Comparison of ENCODE assay signal across 6 fruit fly cellular contexts in genomic region chr2L:9210864-9211701, dm6.
TF ChIP-seq lines count a peak whose summit lies in the region.

No protein-coding gene starts in this region.

- no peak for TF ChIP-seq CTCF in whole organism, embryonic (GFP tag; optimal IDR thresholded peaks at IDR 0.05; lab: Kevin White, UChicago)

TF ChIP-seq in whole organism, 6 proteins besides CTCF, POLR2A, EP300 and RAD21:
- TF ChIP-seq EcR (GFP tag; optimal IDR thresholded peaks at IDR 0.05; lab: Kevin White, UChicago), result peak; percentile 78 to 97
- TF ChIP-seq CG8478 (optimal IDR thresholded peaks at IDR 0.05; lab: Kevin White, UChicago), result no peak
- TF ChIP-seq Dll (optimal IDR thresholded peaks at IDR 0.05; lab: Kevin White, UChicago), result no peak
- TF ChIP-seq usp (GFP tag; optimal IDR thresholded peaks at IDR 0.05; lab: Kevin White, UChicago), result no peak

TF ChIP-seq in whole organism, adult, 20 proteins besides CTCF, POLR2A, EP300 and RAD21 (continues in another document):
- TF ChIP-seq CG5204 (GFP tag; optimal IDR thresholded peaks at IDR 0.05; lab: Kevin White, UChicago), result no peak
- peak; percentile 8 for TF ChIP-seq CG12768 (GFP tag; optimal IDR thresholded peaks at IDR 0.05; lab: Kevin White, UChicago)
- no peak for TF ChIP-seq cic (GFP tag; optimal IDR thresholded peaks at IDR 0.05; lab: Kevin White, UChicago)
- no peak for TF ChIP-seq Mnt (GFP tag; optimal IDR thresholded peaks at IDR 0.05; lab: Kevin White, UChicago)
- no peak for TF ChIP-seq CG1620 (GFP tag; optimal IDR thresholded peaks at IDR 0.05; lab: Kevin White, UChicago)
- peak; percentile 19 for TF ChIP-seq CG33017 (tag; optimal IDR thresholded peaks at IDR 0.05; lab: Kevin White, UChicago)
- no peak for TF ChIP-seq Hr96 (GFP tag; optimal IDR thresholded peaks at IDR 0.05; lab: Kevin White, UChicago)
- TF ChIP-seq ovo (GFP tag; optimal IDR thresholded peaks at IDR 0.05; lab: Kevin White, UChicago), result no peak
- peak; percentile 35 for TF ChIP-seq CG7045 (GFP tag; optimal IDR thresholded peaks at IDR 0.05; lab: Kevin White, UChicago)
- peak; percentile 24 for TF ChIP-seq bab1 (GFP tag; optimal IDR thresholded peaks at IDR 0.05; lab: Kevin White, UChicago)
- TF ChIP-seq toe (GFP tag; optimal IDR thresholded peaks at IDR 0.05; lab: Kevin White, UChicago), result no peak
- no peak for TF ChIP-seq kay (GFP tag; lab: Kevin White, UChicago; ENCODE audit: borderline replicate concordance)
- TF ChIP-seq CG7101 (tag; optimal IDR thresholded peaks at IDR 0.05; lab: Kevin White, UChicago), result peak; percentile 1
- TF ChIP-seq Clk (GFP tag; optimal IDR thresholded peaks at IDR 0.05; lab: Kevin White, UChicago), result no peak
- TF ChIP-seq tj (GFP tag; optimal IDR thresholded peaks at IDR 0.05; lab: Kevin White, UChicago), result no peak
- no peak for TF ChIP-seq cnc (optimal IDR thresholded peaks at IDR 0.05; lab: Kevin White, UChicago)
- TF ChIP-seq pad (GFP tag; optimal IDR thresholded peaks at IDR 0.05; lab: Kevin White, UChicago), result no peak
- TF ChIP-seq CG14711 (tag; optimal IDR thresholded peaks at IDR 0.05; lab: Kevin White, UChicago), result peak; percentile 2

TF ChIP-seq in whole organism, embryonic, 481 proteins besides CTCF, POLR2A, EP300 and RAD21 (continues in another document):
- TF ChIP-seq CG10267 (tag; optimal IDR thresholded peaks at IDR 0.05; lab: Kevin White, UChicago), result peak; percentile 35
- TF ChIP-seq lbe (GFP tag; optimal IDR thresholded peaks at IDR 0.05; lab: Kevin White, UChicago), result peak; percentile 94
- TF ChIP-seq Sox100B (GFP tag; optimal IDR thresholded peaks at IDR 0.05; lab: Kevin White, UChicago), result peak; percentile 64
- no peak for TF ChIP-seq HLH4C (GFP tag; IDR thresholded peaks at IDR 0.05; lab: Robert Waterston, UW; ENCODE audit: partially characterized antibody)
- no peak for TF ChIP-seq Atf-2 (GFP tag; optimal IDR thresholded peaks at IDR 0.05; lab: Kevin White, UChicago)
- TF ChIP-seq dimm (GFP tag; IDR thresholded peaks at IDR 0.05; lab: Robert Waterston, UW), result no peak
- TF ChIP-seq gt (GFP tag; IDR thresholded peaks at IDR 0.05; lab: Robert Waterston, UW), result no peak
- TF ChIP-seq CG11247 (GFP tag; IDR thresholded peaks at IDR 0.05; lab: Robert Waterston, UW), result peak; percentile 32; the same call in 1 of the 2 replicates
- peak; percentile 63 for TF ChIP-seq CG12391 (tag; optimal IDR thresholded peaks at IDR 0.05; lab: Kevin White, UChicago)
- no peak for TF ChIP-seq Camta (GFP tag; optimal IDR thresholded peaks at IDR 0.05; lab: Kevin White, UChicago)
- TF ChIP-seq Hmr (GFP tag; optimal IDR thresholded peaks at IDR 0.05; lab: Kevin White, UChicago), result peak; percentile 77
- TF ChIP-seq CG8388 (GFP tag; optimal IDR thresholded peaks at IDR 0.05; lab: Kevin White, UChicago), result peak; percentile 67
- no peak for TF ChIP-seq HmgD (GFP tag; optimal IDR thresholded peaks at IDR 0.05; lab: Kevin White, UChicago)
- no peak for TF ChIP-seq Awh (GFP tag; IDR thresholded peaks at IDR 0.05; lab: Robert Waterston, UW)
- TF ChIP-seq Taf1 (GFP tag; IDR thresholded peaks at IDR 0.05; lab: Robert Waterston, UW), result no peak
- TF ChIP-seq CG30431 (GFP tag; optimal IDR thresholded peaks at IDR 0.05; lab: Kevin White, UChicago), result peak; percentile 43
- no peak for TF ChIP-seq CG31365 (tag; optimal IDR thresholded peaks at IDR 0.05; lab: Kevin White, UChicago)
- peak; percentile 68 for TF ChIP-seq CG18262 (tag; optimal IDR thresholded peaks at IDR 0.05; lab: Kevin White, UChicago)

TF ChIP-seq in whole organism, prepupa, 60 proteins besides CTCF, POLR2A, EP300 and RAD21 (continues in another document):
- peak; percentile 98 for TF ChIP-seq topi (GFP tag; optimal IDR thresholded peaks at IDR 0.05; lab: Kevin White, UChicago)
- TF ChIP-seq CG34406 (GFP tag; optimal IDR thresholded peaks at IDR 0.05; lab: Kevin White, UChicago), result peak; percentile 94
- peak; percentile 89 for TF ChIP-seq Ets21C (GFP tag; optimal IDR thresholded peaks at IDR 0.05; lab: Kevin White, UChicago)
- peak; percentile 99 for TF ChIP-seq Eip78C (GFP tag; lab: Kevin White, UChicago)
- TF ChIP-seq Sox15 (GFP tag; optimal IDR thresholded peaks at IDR 0.05; lab: Kevin White, UChicago), result peak; percentile 85
- TF ChIP-seq CG10631 (GFP tag; optimal IDR thresholded peaks at IDR 0.05; lab: Kevin White, UChicago), result peak; percentile 91
- TF ChIP-seq Blimp-1 (GFP tag; optimal IDR thresholded peaks at IDR 0.05; lab: Kevin White, UChicago), result peak; percentile 95
- TF ChIP-seq CG8632 (GFP tag; optimal IDR thresholded peaks at IDR 0.05; lab: Kevin White, UChicago), result peak; percentile 95
- peak; percentile 83 for TF ChIP-seq CG11762 (GFP tag; optimal IDR thresholded peaks at IDR 0.05; lab: Kevin White, UChicago; ENCODE audit: insufficient read depth)
- peak; percentile 78 for TF ChIP-seq CG9139 (GFP tag; optimal IDR thresholded peaks at IDR 0.05; lab: Kevin White, UChicago)
- TF ChIP-seq Smox (GFP tag; optimal IDR thresholded peaks at IDR 0.05; lab: Kevin White, UChicago), result peak; percentile 96
- TF ChIP-seq dsx (GFP tag; optimal IDR thresholded peaks at IDR 0.05; lab: Kevin White, UChicago; ENCODE audit: poor library complexity, severe bottlenecking), result peak; percentile 90
- TF ChIP-seq CG11902 (GFP tag; optimal IDR thresholded peaks at IDR 0.05; lab: Kevin White, UChicago), result peak; percentile 84
- peak; percentile 65 for TF ChIP-seq fkh (GFP tag; optimal IDR thresholded peaks at IDR 0.05; lab: Kevin White, UChicago)
- peak; percentile 87 for TF ChIP-seq Eip93F (GFP tag; optimal IDR thresholded peaks at IDR 0.05; lab: Kevin White, UChicago)
- peak; percentile 89 for TF ChIP-seq CG10669 (GFP tag; optimal IDR thresholded peaks at IDR 0.05; lab: Kevin White, UChicago)
- peak; percentile 49 for TF ChIP-seq Hr4 (GFP tag; optimal IDR thresholded peaks at IDR 0.05; lab: Kevin White, UChicago)
- peak; percentile 89 to 94 for TF ChIP-seq ss (GFP tag; optimal IDR thresholded peaks at IDR 0.05; lab: Kevin White, UChicago)

TF ChIP-seq in whole organism, pupa, 21 proteins besides CTCF, POLR2A, EP300 and RAD21 (continues in another document):
- TF ChIP-seq CG12605 (GFP tag; IDR thresholded peaks at IDR 0.05; lab: Robert Waterston, UW), result peak; percentile 57; the same call in 1 of the 2 replicates
- peak; percentile 74 for TF ChIP-seq gl (tag; optimal IDR thresholded peaks at IDR 0.05; lab: Kevin White, UChicago)
- peak; percentile 88 for TF ChIP-seq EcR (GFP tag; optimal IDR thresholded peaks at IDR 0.05; lab: Kevin White, UChicago)
- no peak; the same call in 2 of the 3 replicates for TF ChIP-seq fd96Ca (GFP tag; IDR thresholded peaks at IDR 0.05; lab: Robert Waterston, UW)
- TF ChIP-seq CG32121 (GFP tag; IDR thresholded peaks at IDR 0.05; lab: Robert Waterston, UW), result peak; percentile 81
- peak; percentile 89 for TF ChIP-seq CG15710 (tag; optimal IDR thresholded peaks at IDR 0.05; lab: Kevin White, UChicago)
- TF ChIP-seq CG4496 (GFP tag; IDR thresholded peaks at IDR 0.05; lab: Robert Waterston, UW), result peak; percentile 83
- peak; percentile 91 for TF ChIP-seq Pif1B (GFP tag; optimal IDR thresholded peaks at IDR 0.05; lab: Kevin White, UChicago)
- TF ChIP-seq rn (GFP tag; IDR thresholded peaks at IDR 0.05; lab: Robert Waterston, UW), result peak; percentile 70; the same call in 1 of the 2 replicates
- TF ChIP-seq CG8159 (tag; optimal IDR thresholded peaks at IDR 0.05; lab: Kevin White, UChicago), result peak; percentile 92
- TF ChIP-seq CG14655 (GFP tag; optimal IDR thresholded peaks at IDR 0.05; lab: Kevin White, UChicago), result peak; percentile 88
- peak; percentile 82 for TF ChIP-seq CG17806 (tag; optimal IDR thresholded peaks at IDR 0.05; lab: Kevin White, UChicago)
- TF ChIP-seq Pif1A (GFP tag; optimal IDR thresholded peaks at IDR 0.05; lab: Kevin White, UChicago), result peak; percentile 51
- TF ChIP-seq CG34367 (tag; optimal IDR thresholded peaks at IDR 0.05; lab: Kevin White, UChicago), result peak; percentile 79
- TF ChIP-seq D1 (tag; optimal IDR thresholded peaks at IDR 0.05; lab: Kevin White, UChicago), result peak; percentile 73
- TF ChIP-seq CG13204 (GFP tag; optimal IDR thresholded peaks at IDR 0.05; lab: Kevin White, UChicago), result peak; percentile 64
- peak; percentile 96 for TF ChIP-seq Snoo (tag; optimal IDR thresholded peaks at IDR 0.05; lab: Kevin White, UChicago)
- TF ChIP-seq Ets98B (GFP tag; IDR thresholded peaks at IDR 0.05; lab: Robert Waterston, UW), result peak; percentile 66
- peak; percentile 83 for TF ChIP-seq CG9948 (tag; optimal IDR thresholded peaks at IDR 0.05; lab: Kevin White, UChicago)

TF ChIP-seq in whole organism, wandering third instar larva, 38 proteins besides CTCF, POLR2A, EP300 and RAD21 (continues in another document):
- peak; percentile 91 for TF ChIP-seq Rel (GFP tag; optimal IDR thresholded peaks at IDR 0.05; lab: Kevin White, UChicago)
- peak; percentile 84 for TF ChIP-seq Rel (tag; optimal IDR thresholded peaks at IDR 0.05; lab: Kevin White, UChicago)
- TF ChIP-seq Mio (GFP tag; optimal IDR thresholded peaks at IDR 0.05; lab: Kevin White, UChicago), result peak; percentile 7
- peak; percentile 96 for TF ChIP-seq psq (GFP tag; optimal IDR thresholded peaks at IDR 0.05; lab: Kevin White, UChicago)
- TF ChIP-seq fru (GFP tag; optimal IDR thresholded peaks at IDR 0.05; lab: Kevin White, UChicago), result peak; percentile 80
- peak; percentile 87 for TF ChIP-seq Hnf4 (GFP tag; optimal IDR thresholded peaks at IDR 0.05; lab: Kevin White, UChicago)
- TF ChIP-seq CG9705 (GFP tag; optimal IDR thresholded peaks at IDR 0.05; lab: Kevin White, UChicago), result peak; percentile 93
- TF ChIP-seq tai (GFP tag; optimal IDR thresholded peaks at IDR 0.05; lab: Kevin White, UChicago), result peak; percentile 97
- peak; percentile 91 for TF ChIP-seq br (GFP tag; optimal IDR thresholded peaks at IDR 0.05; lab: Kevin White, UChicago)
- TF ChIP-seq jim (GFP tag; optimal IDR thresholded peaks at IDR 0.05; lab: Kevin White, UChicago), result no peak
- TF ChIP-seq pan (optimal IDR thresholded peaks at IDR 0.05; lab: Kevin White, UChicago), result no peak
- TF ChIP-seq h (GFP tag; optimal IDR thresholded peaks at IDR 0.05; lab: Kevin White, UChicago), result peak; percentile 96
- peak; percentile 77 for TF ChIP-seq Jra (GFP tag; optimal IDR thresholded peaks at IDR 0.05; lab: Kevin White, UChicago)
- no peak for TF ChIP-seq CrebA (GFP tag; optimal IDR thresholded peaks at IDR 0.05; lab: Kevin White, UChicago; ENCODE audit: borderline replicate concordance)
- TF ChIP-seq brk (GFP tag; optimal IDR thresholded peaks at IDR 0.05; lab: Kevin White, UChicago), result peak; percentile 24
- peak; percentile 18 for TF ChIP-seq GATAd (GFP tag; optimal IDR thresholded peaks at IDR 0.05; lab: Kevin White, UChicago)
- TF ChIP-seq sage (GFP tag; optimal IDR thresholded peaks at IDR 0.05; lab: Kevin White, UChicago), result peak; percentile 91
- TF ChIP-seq Dif (GFP tag; optimal IDR thresholded peaks at IDR 0.05; lab: Kevin White, UChicago; ENCODE audit: partially characterized antibody), result no peak
- peak; percentile 95 for TF ChIP-seq dmrt93B (GFP tag; optimal IDR thresholded peaks at IDR 0.05; lab: Kevin White, UChicago)
- no peak for TF ChIP-seq Hr78 (GFP tag; optimal IDR thresholded peaks at IDR 0.05; lab: Kevin White, UChicago)
- TF ChIP-seq woc (GFP tag; optimal IDR thresholded peaks at IDR 0.05; lab: Kevin White, UChicago), result peak; percentile 85
- no peak for TF ChIP-seq Hr83 (GFP tag; optimal IDR thresholded peaks at IDR 0.05; lab: Kevin White, UChicago; ENCODE audit: poor library complexity, severe bottlenecking)
